Worm (Caenorhabditis elegans) whole organism, L1 larva: ENCODE data around the gene Y82E9BL.5.

ENCODE experiments used
- aly-2 ChIP-seq: fragments of 150-350 bp; optimal IDR thresholded peaks from 2 replicates; lab custom pipeline; 2014; ENCODE audit warnings: missing biosample characterization, missing genetic modification characterization
- egl-27 ChIP-seq, 2 experiments: fragments of 150-350 bp in 1 of 2; sonication (generic microtip); optimal IDR thresholded peaks; 3 replicates each; lab custom pipeline; 2017 to 2018; ENCODE audit warnings: missing biosample characterization in 2 of 2, missing genetic modification characterization in 2 of 2, missing genetic modification reagents in 2 of 2
- hpl-2 ChIP-seq: fragments of 150-350 bp; optimal IDR thresholded peaks from 2 replicates; lab custom pipeline; 2014; ENCODE audit warnings: missing biosample characterization, missing genetic modification reagents, missing genetic modification characterization
- nhr-28 ChIP-seq: fragments of 150-350 bp; optimal IDR thresholded peaks from 2 replicates; lab custom pipeline; 2014; ENCODE audit warnings: missing biosample characterization, missing genetic modification characterization
- nhr-84 ChIP-seq: sonication (generic microtip); optimal IDR thresholded peaks from 2 replicates; lab custom pipeline; 2017; ENCODE audit warnings: missing biosample characterization, missing genetic modification characterization
- pqm-1 ChIP-seq: sonication (generic microtip); optimal IDR thresholded peaks from 3 replicates; lab custom pipeline; 2017; ENCODE audit warnings: missing biosample characterization, missing genetic modification characterization
- unc-86 ChIP-seq: sonication (generic microtip); optimal IDR thresholded peaks from 2 replicates; lab custom pipeline; 2016; ENCODE audit warnings: missing genetic modification characterization, missing compliant biosample characterization

DNA sequence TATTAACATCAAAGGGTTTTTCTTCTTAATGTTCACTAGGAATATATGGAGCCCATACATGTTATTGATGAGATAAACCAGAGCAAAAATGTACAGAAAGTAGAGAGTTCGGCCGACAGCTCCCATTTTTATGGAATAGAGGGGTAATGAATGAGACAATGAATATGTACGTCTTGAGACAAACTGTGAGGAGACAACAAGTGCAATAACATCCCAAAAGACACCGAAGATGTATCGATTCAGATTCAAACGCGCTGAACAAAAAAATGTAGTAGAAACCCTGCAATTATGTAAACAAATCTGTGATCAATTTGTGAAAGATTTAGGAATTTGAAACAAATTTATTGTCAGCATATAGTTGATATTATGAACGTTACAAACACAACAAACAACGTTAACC is 436 bp downstream of the Y82E9BL.5 start:
- TF ChIP-seq hpl-2 (GFP tag; lab: Kevin White, UChicago) (no peak), egl-27 (tag; optimal IDR thresholded peaks at IDR 0.05; lab: Kevin White, UChicago) (no peak), unc-86 (tag; lab: Kevin White, UChicago) (no peak), pqm-1 (tag; lab: Kevin White, UChicago) (no peak), aly-2 (no peak), nhr-28 (tag; lab: Kevin White, UChicago) (no peak), nhr-84 (no peak)
